Worm (Caenorhabditis elegans): ENCODE results near the gene aexr-1.

DNA sequence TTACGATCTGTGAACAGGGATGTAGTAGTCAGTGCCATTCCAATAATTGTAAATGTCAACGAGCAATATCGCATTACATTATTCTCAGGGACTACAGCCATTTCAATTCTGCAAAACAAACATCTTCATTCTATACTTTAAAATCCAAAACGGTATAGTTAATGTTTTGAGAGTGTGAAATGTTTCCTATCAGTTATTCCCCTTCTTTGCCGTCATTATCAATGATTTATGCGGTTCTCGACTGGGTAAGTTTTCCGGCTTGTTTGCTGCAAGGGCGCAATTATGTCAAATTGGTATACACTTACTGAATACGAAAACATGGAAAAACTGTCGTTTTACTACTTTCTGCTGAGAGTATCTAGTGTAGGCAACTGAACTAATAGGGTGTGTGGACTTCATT lies 32.0 kb downstream of the aexr-1 start, which contains the start of gene F23G4.1:
- TF ChIP-seq ZK546.5 (tag; optimal IDR thresholded peaks at IDR 0.05) (no peak), unc-62 (GFP tag; optimal IDR thresholded peaks at IDR 0.05) (no peak), nhr-12 (tag; optimal IDR thresholded peaks at IDR 0.05) (no peak), sea-2 (GFP tag; optimal IDR thresholded peaks at IDR 0.05) (no peak), ama-1 (optimal IDR thresholded peaks at IDR 0.05) (no peak), pha-4 (tag; optimal IDR thresholded peaks at IDR 0.05) (no peak), ztf-11 (tag; optimal IDR thresholded peaks at IDR 0.05) (no peak), unc-39 (tag; optimal IDR thresholded peaks at IDR 0.05) (no peak), R02D3.7 (tag; optimal IDR thresholded peaks at IDR 0.05) (no peak), ztf-4 (tag; optimal IDR thresholded peaks at IDR 0.05) (no peak)
